Worm (Caenorhabditis elegans) whole organism, L1 larva: ENCODE data around the gene srd-68.
"Not testable (repeated sequence)": the region's sequence is repeated elsewhere in the genome, so short reads cannot be mapped to it uniquely, and the experiment has no call there.

Experiments used
- C04F5.9 ChIP-seq: sonication (generic microtip); optimal IDR thresholded peaks from 2 replicates; lab custom pipeline; 2016; ENCODE audit warnings: missing genetic modification characterization, missing compliant biosample characterization
- C34B4.2 ChIP-seq: sonication (generic microtip); optimal IDR thresholded peaks from 2 replicates; lab custom pipeline; 2017; ENCODE audit warnings: mild to moderate bottlenecking, missing genetic modification characterization, missing compliant biosample characterization
- alr-1 ChIP-seq: fragments of 200-800 bp; sonication (Bioruptor generic); optimal IDR thresholded peaks from 2 replicates; lab custom pipeline; 2018; ENCODE audit warnings: borderline replicate concordance, mild to moderate bottlenecking, missing genetic modification characterization, missing compliant biosample characterization
- aly-2 ChIP-seq: fragments of 150-350 bp; optimal IDR thresholded peaks from 2 replicates; lab custom pipeline; 2014; ENCODE audit warnings: missing biosample characterization, missing genetic modification characterization
- ama-1 ChIP-seq: fragments of 150-350 bp; optimal IDR thresholded peaks from 2 replicates; lab custom pipeline; 2014
- ces-1 ChIP-seq: fragments of 150-350 bp; optimal IDR thresholded peaks from 2 replicates; lab custom pipeline; 2014; ENCODE audit warnings: missing biosample characterization, missing genetic modification reagents, missing genetic modification characterization
- dpl-1 ChIP-seq, 3 experiments: fragments of 150-350 bp in 2 of 3; sonication (generic microtip) in 1 of 3; optimal IDR thresholded peaks; 2 replicates each; lab custom pipeline; 2014 to 2017; ENCODE audit warnings: missing biosample characterization in 3 of 3, missing genetic modification characterization in 3 of 3, missing genetic modification reagents in 3 of 3
- dsc-1 ChIP-seq: sonication (generic microtip); optimal IDR thresholded peaks from 2 replicates; lab custom pipeline; 2016; ENCODE audit warnings: mild to moderate bottlenecking, missing genetic modification characterization, missing compliant biosample characterization
- efl-1 ChIP-seq, 4 experiments: fragments of 150-350 bp; optimal IDR thresholded peaks in 3 of 4; peaks in 1 of 4; 1 replicate in 1 of 4; 2 replicates in 3 of 4; lab custom pipeline; 2014; ENCODE audit warnings: missing biosample characterization in 2 of 4, missing genetic modification characterization in 2 of 4, missing genetic modification reagents in 2 of 4
- egl-13 ChIP-seq: sonication (generic microtip); optimal IDR thresholded peaks from 2 replicates; lab custom pipeline; 2016; ENCODE audit warnings: missing genotype, missing genetic modification reagents, missing genetic modification characterization, missing compliant biosample characterization
- elt-2 ChIP-seq: sonication (generic microtip); optimal IDR thresholded peaks from 2 replicates; lab custom pipeline; 2016; ENCODE audit warnings: missing genetic modification characterization, mild to moderate bottlenecking, inconsistent platforms, missing compliant biosample characterization, missing genetic modification reagents
- ets-5 ChIP-seq: fragments of 200-800 bp; sonication (Bioruptor generic); IDR thresholded peaks from 2 replicates; pipeline ENCODE4 v1.3.6; 2022; ENCODE audit warnings: missing genetic modification characterization, missing compliant biosample characterization
- fkh-4 ChIP-seq: sonication (generic microtip); optimal IDR thresholded peaks from 2 replicates; lab custom pipeline; 2016; ENCODE audit warnings: missing compliant biosample characterization, missing genetic modification characterization, borderline replicate concordance
- fos-1 ChIP-seq: fragments of 150-350 bp; optimal IDR thresholded peaks from 2 replicates; lab custom pipeline; 2014; ENCODE audit warnings: missing biosample characterization, missing genetic modification characterization
- grh-1 ChIP-seq: fragments of 200-800 bp; sonication (Bioruptor generic); IDR thresholded peaks from 2 replicates; pipeline ENCODE4 v1.3.6; 2022; ENCODE audit warnings: missing genetic modification reagents, missing genetic modification characterization, missing compliant biosample characterization
- hlh-17 ChIP-seq: fragments of 200-800 bp; sonication (Bioruptor generic); optimal IDR thresholded peaks from 2 replicates; lab custom pipeline; 2018; ENCODE audit warnings: missing genetic modification characterization, mild to moderate bottlenecking, missing compliant biosample characterization, moderate library complexity, borderline replicate concordance
- hlh-4 ChIP-seq: sonication (generic microtip); optimal IDR thresholded peaks from 2 replicates; lab custom pipeline; 2016; ENCODE audit warnings: mild to moderate bottlenecking, missing genetic modification characterization, missing compliant biosample characterization
- lin-15B ChIP-seq: fragments of 150-350 bp; sonication (generic microtip); optimal IDR thresholded peaks from 3 replicates; lab custom pipeline; 2014; ENCODE audit warnings: missing biosample characterization, missing genetic modification characterization
- lin-35 ChIP-seq, 2 experiments: fragments of 150-350 bp; optimal IDR thresholded peaks; 2 replicates each; lab custom pipeline; 2014; ENCODE audit warnings: missing biosample characterization in 2 of 2, missing genetic modification characterization in 2 of 2, missing genetic modification reagents in 2 of 2
- lsy-2 ChIP-seq, 2 experiments: fragments of 150-350 bp; optimal IDR thresholded peaks; 2 replicates each; lab custom pipeline; 2014; ENCODE audit warnings: missing biosample characterization in 2 of 2, missing genetic modification characterization in 2 of 2
- mab-9 ChIP-seq: fragments of 200-800 bp; sonication (Bioruptor generic); IDR thresholded peaks from 2 replicates; pipeline ENCODE4 v1.3.6; 2022; ENCODE audit warnings: missing genetic modification reagents, missing genetic modification characterization, missing compliant biosample characterization
- mdl-1 ChIP-seq, 2 experiments: fragments of 150-350 bp; optimal IDR thresholded peaks; 2 replicates each; lab custom pipeline; 2014 to 2017; ENCODE audit warnings: missing biosample characterization in 2 of 2, missing genetic modification characterization in 2 of 2, inconsistent platforms in 1 of 2
- nhr-11 ChIP-seq: fragments of 150-350 bp; optimal IDR thresholded peaks from 2 replicates; lab custom pipeline; 2014; ENCODE audit warnings: missing biosample characterization, missing genetic modification characterization
- nhr-12 ChIP-seq: sonication (generic microtip); optimal IDR thresholded peaks from 2 replicates; lab custom pipeline; 2017; ENCODE audit warnings: missing biosample characterization, missing genetic modification characterization
- nhr-71 ChIP-seq: sonication (generic microtip); optimal IDR thresholded peaks from 2 replicates; lab custom pipeline; 2016; ENCODE audit warnings: mild to moderate bottlenecking, missing genetic modification characterization, moderate library complexity, missing compliant biosample characterization
- nhr-84 ChIP-seq: sonication (generic microtip); optimal IDR thresholded peaks from 2 replicates; lab custom pipeline; 2017; ENCODE audit warnings: missing biosample characterization, missing genetic modification characterization
- nhr-85 ChIP-seq: sonication (generic microtip); peaks from one replicate; lab custom pipeline; 2016; ENCODE audit warnings: missing genetic modification characterization, inconsistent platforms, missing compliant biosample characterization
- nhr-90 ChIP-seq: sonication (generic microtip); optimal IDR thresholded peaks from 2 replicates; lab custom pipeline; 2016; ENCODE audit warnings: mild to moderate bottlenecking, missing genetic modification characterization, missing compliant biosample characterization; ENCODE audit not compliant: poor library complexity
- rnt-1 ChIP-seq: sonication (generic microtip); optimal IDR thresholded peaks from 2 replicates; lab custom pipeline; 2016; ENCODE audit warnings: mild to moderate bottlenecking, missing genetic modification characterization, moderate library complexity, missing compliant biosample characterization
- tbx-2 ChIP-seq: sonication (generic microtip); optimal IDR thresholded peaks from 2 replicates; lab custom pipeline; 2016; ENCODE audit warnings: missing genetic modification characterization, missing compliant biosample characterization
- unc-30 ChIP-seq: sonication (generic microtip); optimal IDR thresholded peaks from 2 replicates; lab custom pipeline; 2017; ENCODE audit warnings: missing biosample characterization, missing genetic modification characterization
- unc-86 ChIP-seq: sonication (generic microtip); optimal IDR thresholded peaks from 2 replicates; lab custom pipeline; 2016; ENCODE audit warnings: missing genetic modification characterization, missing compliant biosample characterization
- xbp-1 ChIP-seq: sonication (generic microtip); optimal IDR thresholded peaks from 2 replicates; lab custom pipeline; 2016; ENCODE audit warnings: missing genetic modification characterization, missing compliant biosample characterization

The srd-68 gene

ce11 chrV:16948011-16948410 lies 45.4 kb upstream of the srd-68 start, which contains the start of gene fbxa-112:
TSS of gene fbxa-112 (minus strand) at chrV:16948111.
- TF ChIP-seq fkh-4 (tag; lab: Kevin White, UChicago); lin-15B (tag; lab: Kevin White, UChicago); mdl-1 (tag; optimal IDR thresholded peaks at IDR 0.05; lab: Kevin White, UChicago): not testable (repeated sequence)

DNA sequence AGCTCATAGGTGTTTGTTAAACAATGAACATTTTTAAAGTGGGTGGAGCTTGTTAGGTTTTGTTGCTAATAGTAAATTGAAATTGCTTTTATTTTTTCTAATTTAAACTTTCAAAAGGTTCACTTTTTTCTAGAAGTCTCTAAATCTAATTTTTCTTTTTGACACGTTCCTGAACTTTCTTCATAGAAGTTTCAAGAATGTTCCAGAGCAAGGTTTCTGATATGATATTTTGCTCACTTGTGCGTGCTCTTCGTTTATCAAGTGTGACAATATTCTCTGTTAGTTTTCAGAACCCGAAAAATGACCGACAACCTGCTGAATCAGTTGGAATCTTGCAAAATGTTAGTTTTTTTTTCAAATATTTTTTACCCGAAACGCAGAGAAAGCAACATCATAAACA lies 36.1 kb upstream of the srd-68 start, which contains the start of gene fbxa-148:
fbxa-148 (plus strand) TSS at position 301 of the 400 bp plus-strand sequence.
- TF ChIP-seq mab-9 (GFP tag; lab: Robert Waterston, UW); aly-2; alr-1: not testable (repeated sequence)

ce11 chrV:16927345-16927744 lies 24.7 kb upstream of the srd-68 start, which contains the start of gene Y102A5C.36:
TSS of gene Y102A5C.36 (minus strand) at chrV:16927445.
- no peak for TF ChIP-seq nhr-85 (tag; lab: Kevin White, UChicago)
- TF ChIP-seq lin-35 (GFP tag; optimal IDR thresholded peaks at IDR 0.05; lab: Kevin White, UChicago), result no peak
- TF ChIP-seq nhr-12 (tag; lab: Kevin White, UChicago), result no peak
- TF ChIP-seq hlh-4 (tag; lab: Kevin White, UChicago), result no peak
- no peak for TF ChIP-seq ces-1 (GFP tag; lab: Kevin White, UChicago)
- TF ChIP-seq egl-13, result no peak
- TF ChIP-seq ets-5, result no peak
- no peak for TF ChIP-seq nhr-84 (tag; lab: Kevin White, UChicago)
- no peak for TF ChIP-seq unc-30 (tag; lab: Kevin White, UChicago)
- no peak for TF ChIP-seq dpl-1 (GFP tag; optimal IDR thresholded peaks at IDR 0.05; lab: Kevin White, UChicago)
- no peak for TF ChIP-seq xbp-1 (tag; lab: Kevin White, UChicago)

ce11 chrV:16921952-16922351 lies 19.3 kb upstream of the srd-68 start, which contains the start of gene Y102A5C.4:
TSS of gene Y102A5C.4 (plus strand) at chrV:16922252.
- no peak for TF ChIP-seq fkh-4 (tag; lab: Kevin White, UChicago)
- no peak for TF ChIP-seq C34B4.2 (tag; lab: Kevin White, UChicago)
- TF ChIP-seq unc-86 (tag; lab: Kevin White, UChicago), result no peak
- TF ChIP-seq tbx-2 (tag; lab: Kevin White, UChicago), result no peak
- no peak for TF ChIP-seq lin-15B (tag; lab: Kevin White, UChicago)
- no peak for TF ChIP-seq nhr-12 (tag; lab: Kevin White, UChicago)
- TF ChIP-seq hlh-17 (GFP tag; lab: Kevin White, UChicago), result no peak
- no peak for TF ChIP-seq nhr-71 (tag; lab: Kevin White, UChicago)
- TF ChIP-seq rnt-1 (tag; lab: Kevin White, UChicago), result no peak
- no peak for TF ChIP-seq nhr-90 (tag; lab: Kevin White, UChicago)
- TF ChIP-seq dsc-1 (tag; lab: Kevin White, UChicago), result no peak
- TF ChIP-seq grh-1 (GFP tag; lab: Robert Waterston, UW), result no peak
- no peak for TF ChIP-seq mdl-1 (tag; optimal IDR thresholded peaks at IDR 0.05; lab: Kevin White, UChicago)
- no peak for TF ChIP-seq lsy-2 (tag; optimal IDR thresholded peaks at IDR 0.05; lab: Kevin White, UChicago)
- no peak for TF ChIP-seq nhr-11 (tag; lab: Kevin White, UChicago)
- no peak for TF ChIP-seq mab-9 (GFP tag; lab: Robert Waterston, UW)
- no peak for TF ChIP-seq ama-1

ce11 chrV:16919675-16920074 lies 17.0 kb upstream of the srd-68 start:
- TF ChIP-seq fos-1 (tag; lab: Kevin White, UChicago) (no peak), elt-2 (tag; lab: Kevin White, UChicago) (no peak), C04F5.9 (tag; lab: Kevin White, UChicago) (no peak), efl-1 (optimal IDR thresholded peaks at IDR 0.05; lab: Kevin White, UChicago) (no peak), efl-1 (GFP tag; optimal IDR thresholded peaks at IDR 0.05 in 1 of 2; lab: Kevin White, UChicago) (peak in 1 of 2 experiments; percentile 44)
